Worm (Caenorhabditis elegans) whole organism, late embryonic: ENCODE results near the gene cec-7.

Experiments
- K02D7.2 ChIP-seq: sonication (generic microtip); optimal IDR thresholded peaks from 2 replicates; lab custom pipeline; 2017; ENCODE audit warnings: mild to moderate bottlenecking, missing genetic modification characterization, missing compliant biosample characterization
- T23F11.4 ChIP-seq: fragments of 200-800 bp; sonication (Bioruptor generic); optimal IDR thresholded peaks from 2 replicates; lab custom pipeline; 2018; ENCODE audit warnings: mild to moderate bottlenecking, missing genetic modification characterization, missing compliant biosample characterization
- Y22D7AL.16 ChIP-seq: sonication (generic microtip); optimal IDR thresholded peaks from 2 replicates; lab custom pipeline; 2016; ENCODE audit warnings: missing genetic modification characterization, missing compliant biosample characterization
- ahr-1 ChIP-seq: sonication (generic microtip); optimal IDR thresholded peaks from 2 replicates; lab custom pipeline; 2016; ENCODE audit warnings: missing genetic modification characterization, missing compliant biosample characterization
- ama-1 ChIP-seq: fragments of 150-350 bp; optimal IDR thresholded peaks from 2 replicates; lab custom pipeline; 2014
- ceh-18 ChIP-seq: sonication (generic microtip); optimal IDR thresholded peaks from 2 replicates; lab custom pipeline; 2016; ENCODE audit warnings: missing genetic modification characterization, missing compliant biosample characterization
- ceh-24 ChIP-seq: sonication (generic microtip); optimal IDR thresholded peaks from 2 replicates; lab custom pipeline; 2016; ENCODE audit warnings: mild to moderate bottlenecking, missing genetic modification characterization, missing compliant biosample characterization
- ceh-31 ChIP-seq: sonication (generic microtip); optimal IDR thresholded peaks from 2 replicates; lab custom pipeline; 2016; ENCODE audit warnings: missing genetic modification characterization, missing compliant biosample characterization
- ceh-34 ChIP-seq: sonication (generic microtip); optimal IDR thresholded peaks from 2 replicates; lab custom pipeline; 2016; ENCODE audit warnings: mild to moderate bottlenecking, missing genetic modification characterization, missing compliant biosample characterization
- ceh-48 ChIP-seq: sonication (generic microtip); optimal IDR thresholded peaks from 2 replicates; lab custom pipeline; 2016; ENCODE audit warnings: missing genetic modification characterization, inconsistent platforms, missing compliant biosample characterization
- che-1 ChIP-seq: sonication (generic microtip); optimal IDR thresholded peaks from 2 replicates; lab custom pipeline; 2016; ENCODE audit warnings: mild to moderate bottlenecking, missing genetic modification characterization, missing compliant biosample characterization
- dve-1 ChIP-seq: sonication (generic microtip); optimal IDR thresholded peaks from 2 replicates; lab custom pipeline; 2017; ENCODE audit warnings: antibody characterized with exemption, mild to moderate bottlenecking, missing genetic modification characterization, missing compliant biosample characterization
- elt-2 ChIP-seq: sonication (generic microtip); optimal IDR thresholded peaks from 2 replicates; lab custom pipeline; 2016; ENCODE audit warnings: missing genetic modification reagents, missing genetic modification characterization, missing compliant biosample characterization
- elt-4 ChIP-seq: sonication (generic microtip); optimal IDR thresholded peaks from 2 replicates; lab custom pipeline; 2016; ENCODE audit warnings: missing genetic modification characterization, missing compliant biosample characterization
- eyg-1 ChIP-seq: sonication (generic microtip); optimal IDR thresholded peaks from 2 replicates; lab custom pipeline; 2016; ENCODE audit warnings: missing genotype, missing genetic modification characterization, missing compliant biosample characterization
- fax-1 ChIP-seq: sonication (generic microtip); optimal IDR thresholded peaks from 2 replicates; lab custom pipeline; 2016; ENCODE audit warnings: missing genotype, missing genetic modification characterization, missing compliant biosample characterization
- hlh-13 ChIP-seq: fragments of 200-800 bp; sonication (Bioruptor generic); optimal IDR thresholded peaks from 2 replicates; lab custom pipeline; 2018; ENCODE audit warnings: mild to moderate bottlenecking, missing genetic modification characterization, missing compliant biosample characterization
- hlh-15 ChIP-seq: sonication (generic microtip); optimal IDR thresholded peaks from 2 replicates; lab custom pipeline; 2016; ENCODE audit warnings: missing genetic modification characterization, missing compliant biosample characterization
- hlh-8 ChIP-seq: sonication (generic microtip); optimal IDR thresholded peaks from 2 replicates; lab custom pipeline; 2016; ENCODE audit warnings: missing genotype, missing genetic modification characterization, missing compliant biosample characterization
- madf-2 ChIP-seq: sonication (generic microtip); optimal IDR thresholded peaks from 2 replicates; lab custom pipeline; 2017; ENCODE audit warnings: missing genetic modification characterization, missing compliant biosample characterization
- nfya-1 ChIP-seq: sonication (generic microtip); optimal IDR thresholded peaks from 2 replicates; lab custom pipeline; 2017; ENCODE audit warnings: missing genetic modification characterization, mild to moderate bottlenecking, missing compliant biosample characterization, antibody characterized with exemption, moderate library complexity
- nhr-11 ChIP-seq: fragments of 150-350 bp; optimal IDR thresholded peaks from 2 replicates; lab custom pipeline; 2014; ENCODE audit warnings: missing biosample characterization, missing genetic modification characterization
- npax-4 ChIP-seq: sonication (generic microtip); optimal IDR thresholded peaks from 2 replicates; lab custom pipeline; 2016; ENCODE audit warnings: missing genetic modification characterization, missing compliant biosample characterization
- pag-3 ChIP-seq: sonication (generic microtip); optimal IDR thresholded peaks from 2 replicates; lab custom pipeline; 2016; ENCODE audit warnings: missing compliant biosample characterization, missing genetic modification characterization, borderline replicate concordance
- pha-2 ChIP-seq: sonication (generic microtip); optimal IDR thresholded peaks from 2 replicates; lab custom pipeline; 2017; ENCODE audit warnings: mild to moderate bottlenecking, missing genetic modification characterization, missing compliant biosample characterization
- pha-4 ChIP-seq: fragments of 150-350 bp; optimal IDR thresholded peaks from 2 replicates; lab custom pipeline; 2018; ENCODE audit warnings: missing biosample characterization, missing genetic modification reagents, missing genetic modification characterization
- ref-2 ChIP-seq: sonication (generic microtip); optimal IDR thresholded peaks from 2 replicates; lab custom pipeline; 2016; ENCODE audit warnings: missing genetic modification characterization, missing compliant biosample characterization
- rnt-1 ChIP-seq: sonication (generic microtip); optimal IDR thresholded peaks from 2 replicates; lab custom pipeline; 2016; ENCODE audit warnings: missing genetic modification characterization, missing compliant biosample characterization
- sdc-2 ChIP-seq: sonication (generic microtip); optimal IDR thresholded peaks from 2 replicates; lab custom pipeline; 2016; ENCODE audit warnings: missing genotype, missing genetic modification characterization, missing compliant biosample characterization
- sox-2 ChIP-seq: fragments of 200-800 bp; sonication (Bioruptor generic); IDR thresholded peaks from 2 replicates; pipeline ENCODE4 v1.3.6; 2022; ENCODE audit warnings: missing genetic modification reagents, missing genetic modification characterization, missing compliant biosample characterization
- tbx-7 ChIP-seq: sonication (generic microtip); optimal IDR thresholded peaks from 2 replicates; lab custom pipeline; 2016; ENCODE audit warnings: missing genotype, missing genetic modification characterization, missing compliant biosample characterization
- unc-42 ChIP-seq: sonication (generic microtip); optimal IDR thresholded peaks from 2 replicates; lab custom pipeline; 2016; ENCODE audit warnings: missing genotype, missing genetic modification characterization, missing compliant biosample characterization
- unc-86 ChIP-seq: sonication (generic microtip); optimal IDR thresholded peaks from 2 replicates; lab custom pipeline; 2016; ENCODE audit warnings: missing genetic modification characterization, missing compliant biosample characterization
- zip-5 ChIP-seq: sonication (generic microtip); optimal IDR thresholded peaks from 2 replicates; lab custom pipeline; 2016; ENCODE audit warnings: missing genetic modification characterization, missing compliant biosample characterization
- ztf-16 ChIP-seq: sonication (generic microtip); optimal IDR thresholded peaks from 2 replicates; lab custom pipeline; 2017; ENCODE audit warnings: missing genetic modification characterization, missing compliant biosample characterization

Gene cec-7

ce11 chrIII:12848981-12849589, 28.3 kb downstream of the cec-7 start:
- no peak for TF ChIP-seq nfya-1 (tag; lab: Kevin White, UChicago)

- no peak for TF ChIP-seq ztf-16
- TF ChIP-seq zip-5 = no peak
Measured at ce11 chrIII:12847623-12848022, 29.8 kb downstream of the cec-7 start.

- TF ChIP-seq npax-4 (tag; lab: Kevin White, UChicago) = no peak
- TF ChIP-seq tbx-7 (tag; lab: Kevin White, UChicago) = no peak
- no peak for TF ChIP-seq ztf-16
- TF ChIP-seq ceh-48 (tag; lab: Kevin White, UChicago) = no peak
- no peak for TF ChIP-seq sox-2 (GFP tag; lab: Robert Waterston, UW)
- no peak for TF ChIP-seq elt-2 (tag; lab: Kevin White, UChicago)
- TF ChIP-seq pha-2 (tag; lab: Kevin White, UChicago) = no peak
- TF ChIP-seq T23F11.4 (GFP tag; lab: Kevin White, UChicago) = no peak
- no peak for TF ChIP-seq dve-1 (tag; lab: Kevin White, UChicago)
- no peak for TF ChIP-seq madf-2 (tag; lab: Kevin White, UChicago)
- no peak for TF ChIP-seq zip-5
- no peak for TF ChIP-seq ahr-1 (tag; lab: Kevin White, UChicago)
- no peak for TF ChIP-seq eyg-1 (tag; lab: Kevin White, UChicago)
- no peak for TF ChIP-seq sdc-2 (tag; lab: Kevin White, UChicago)
- no peak for TF ChIP-seq elt-4 (tag; lab: Kevin White, UChicago)
- TF ChIP-seq Y22D7AL.16 (tag; lab: Kevin White, UChicago) = no peak
- no peak for TF ChIP-seq ama-1
- TF ChIP-seq ceh-31 (tag; lab: Kevin White, UChicago) = no peak
- no peak for TF ChIP-seq hlh-8 (tag; lab: Kevin White, UChicago)
Measured at ce11 chrIII:12842858-12843257, 34.5 kb downstream of the cec-7 start.

ce11 chrIII:12841328-12841727, 36.0 kb downstream of the cec-7 start:
- peak; percentile 22 for TF ChIP-seq unc-42 (tag; lab: Kevin White, UChicago)
- no peak for TF ChIP-seq ceh-34 (tag; lab: Kevin White, UChicago)

- TF ChIP-seq elt-2 (tag; lab: Kevin White, UChicago) (no peak), ceh-24 (tag; lab: Kevin White, UChicago) (no peak), T23F11.4 (GFP tag; lab: Kevin White, UChicago) (no peak), elt-4 (tag; lab: Kevin White, UChicago) (no peak), ceh-48 (tag; lab: Kevin White, UChicago) (no peak), nhr-11 (tag; lab: Kevin White, UChicago) (no peak), madf-2 (tag; lab: Kevin White, UChicago) (no peak), fax-1 (tag; lab: Kevin White, UChicago) (no peak), ceh-18 (tag; lab: Kevin White, UChicago) (no peak), pha-4 (tag; lab: Kevin White, UChicago) (no peak), pag-3 (tag; lab: Kevin White, UChicago) (no peak), che-1 (tag; lab: Kevin White, UChicago) (no peak), rnt-1 (tag; lab: Kevin White, UChicago) (no peak), sdc-2 (tag; lab: Kevin White, UChicago) (no peak), tbx-7 (tag; lab: Kevin White, UChicago) (no peak), hlh-15 (tag; lab: Kevin White, UChicago) (no peak), unc-86 (tag; lab: Kevin White, UChicago) (no peak), K02D7.2 (tag; lab: Kevin White, UChicago) (no peak), hlh-13 (no peak), ref-2 (tag; lab: Kevin White, UChicago) (no peak)
Measured at ce11 chrIII:12840204-12840603, 37.2 kb downstream of the cec-7 start.
